Fruit fly (Drosophila melanogaster): ENCODE results near the gene Polr2C.

Gene Polr2C

dm6 chr2L:13881939-13882338, 48.8 kb downstream of the Polr2C start (continued):
- no peak for TF ChIP-seq CG34376 (GFP tag; optimal IDR thresholded peaks at IDR 0.05)
- TF ChIP-seq CTCF (GFP tag; optimal IDR thresholded peaks at IDR 0.05): no peak
- no peak for TF ChIP-seq CG6654 (GFP tag; optimal IDR thresholded peaks at IDR 0.05)
- TF ChIP-seq CG13894 (tag; optimal IDR thresholded peaks at IDR 0.05): peak; percentile 28
- no peak for TF ChIP-seq CG12155 (GFP tag; optimal IDR thresholded peaks at IDR 0.05)
- TF ChIP-seq CG1602 (GFP tag; optimal IDR thresholded peaks at IDR 0.05): no peak
- TF ChIP-seq HHEX (GFP tag; optimal IDR thresholded peaks at IDR 0.05): peak; percentile 17
- TF ChIP-seq CG4730 (GFP tag; IDR thresholded peaks at IDR 0.05): no peak
- TF ChIP-seq lilli (GFP tag; optimal IDR thresholded peaks at IDR 0.05): peak; percentile 22
- no peak for TF ChIP-seq az2 (GFP tag; optimal IDR thresholded peaks at IDR 0.05)
- no peak for TF ChIP-seq ATbp (GFP tag; optimal IDR thresholded peaks at IDR 0.05)
- no peak for TF ChIP-seq CG2129 (GFP tag; IDR thresholded peaks at IDR 0.05; ENCODE audit: partially characterized antibody)
- TF ChIP-seq CG9437 (GFP tag; optimal IDR thresholded peaks at IDR 0.05): no peak
- TF ChIP-seq CG17802 (tag; optimal IDR thresholded peaks at IDR 0.05): no peak
- no peak for TF ChIP-seq Ets65A (GFP tag)
- TF ChIP-seq disco-r (GFP tag; optimal IDR thresholded peaks at IDR 0.05): peak; percentile 42
- TF ChIP-seq Adf1 (GFP tag; IDR thresholded peaks at IDR 0.05): peak; percentile 7; the same call in 1 of the 2 replicates
- peak; percentile 3 for TF ChIP-seq crc (GFP tag; optimal IDR thresholded peaks at IDR 0.05)
- TF ChIP-seq CG9932 (GFP tag; IDR thresholded peaks at IDR 0.05): 0 out of 2 replicates have a peak, but pooled peaks have one; percentile 34
- TF ChIP-seq CG15514 (GFP tag; optimal IDR thresholded peaks at IDR 0.05): peak; percentile 45
- TF ChIP-seq CG18599 (GFP tag; optimal IDR thresholded peaks at IDR 0.05): peak; percentile 68
- peak; percentile 24 for TF ChIP-seq CG7786 (GFP tag; optimal IDR thresholded peaks at IDR 0.05)

Data from whole organism, embryonic.